Worm (Caenorhabditis elegans): ENCODE results near the gene adss-1.

ce11 chrV:4783313-4783712, 39.9 kb downstream of the adss-1 start, which contains the start of gene Y60C6A.1:
- TF ChIP-seq pha-4 (tag; optimal IDR thresholded peaks at IDR 0.05), result no peak
- no peak for TF ChIP-seq ceh-16 (tag; optimal IDR thresholded peaks at IDR 0.05)
- TF ChIP-seq elt-3 (tag; optimal IDR thresholded peaks at IDR 0.05), result no peak
- TF ChIP-seq nhr-12 (tag; optimal IDR thresholded peaks at IDR 0.05), result no peak

All from whole organism, L3 larva.